Worm (Caenorhabditis elegans): ENCODE data around the gene gcy-15.

- no peak for TF ChIP-seq nhr-77 (tag; optimal IDR thresholded peaks at IDR 0.05)
- TF ChIP-seq lsy-2 (tag; optimal IDR thresholded peaks at IDR 0.05) = no peak
- no peak for TF ChIP-seq egl-27 (tag; optimal IDR thresholded peaks at IDR 0.05)
- no peak for TF ChIP-seq unc-62 (GFP tag; optimal IDR thresholded peaks at IDR 0.05)
- no peak for TF ChIP-seq nhr-11 (tag; optimal IDR thresholded peaks at IDR 0.05)
- TF ChIP-seq mdl-1 (tag; optimal IDR thresholded peaks at IDR 0.05) = no peak
- TF ChIP-seq ceh-82 (tag; optimal IDR thresholded peaks at IDR 0.05) = no peak
Observed at ce11 chrII:3234725-3235124, 37.9 kb upstream of the gcy-15 start, which contains the start of gene C17F4.8.
